Fruit fly (Drosophila melanogaster) whole organism, embryonic: ENCODE results near the gene CG2898.
A peak's percentile ranks its signal among the peaks of the same experiment; 100 is the strongest.

Experiments
- ATbp ChIP-seq: fragments of 200-800 bp; sonication (Bioruptor generic); optimal IDR thresholded peaks from 2 replicates; lab custom pipeline; 2017; ENCODE audit warnings: missing biosample characterization, mild to moderate bottlenecking, missing genetic modification characterization, missing genetic modification reagents
- Bdp1 ChIP-seq: fragments of 200-800 bp; sonication (Bioruptor generic); optimal IDR thresholded peaks from 3 replicates; lab custom pipeline; 2016; ENCODE audit warnings: missing biosample characterization, missing genetic modification characterization
- CG10267 ChIP-seq: fragments of 200-800 bp; sonication (Bioruptor generic); optimal IDR thresholded peaks from 2 replicates; lab custom pipeline; 2018; ENCODE audit warnings: missing biosample characterization, mild to moderate bottlenecking, missing genetic modification characterization, moderate library complexity
- CG10654 ChIP-seq: fragments of 200-800 bp; sonication (Bioruptor generic); optimal IDR thresholded peaks from 2 replicates; lab custom pipeline; 2016; ENCODE audit warnings: missing biosample characterization, missing genetic modification characterization
- CG11398 ChIP-seq: fragments of 200-800 bp; sonication (Bioruptor generic); optimal IDR thresholded peaks from 2 replicates; lab custom pipeline; 2016; ENCODE audit warnings: missing biosample characterization, missing genetic modification characterization
- CG11456 ChIP-seq: fragments of 200-800 bp; sonication (Bioruptor generic); IDR thresholded peaks from 3 replicates; pipeline ENCODE4 v1.3.6; 2022; ENCODE audit warnings: missing biosample characterization, missing genetic modification characterization
- CG12391 ChIP-seq: fragments of 200-800 bp; sonication (Bioruptor generic); optimal IDR thresholded peaks from 3 replicates; lab custom pipeline; 2018; ENCODE audit warnings: missing biosample characterization, mild to moderate bottlenecking, missing genetic modification characterization, moderate library complexity
- CG15269 ChIP-seq: fragments of 200-800 bp; sonication (Bioruptor generic); optimal IDR thresholded peaks from 2 replicates; lab custom pipeline; 2018; ENCODE audit warnings: missing biosample characterization, mild to moderate bottlenecking, missing genetic modification characterization, moderate library complexity
- CG16815 ChIP-seq: fragments of 200-800 bp; sonication (Bioruptor generic); optimal IDR thresholded peaks from 3 replicates; lab custom pipeline; 2017; ENCODE audit warnings: missing biosample characterization, mild to moderate bottlenecking, missing genetic modification characterization
- CG17385 ChIP-seq: fragments of 200-800 bp; sonication (Bioruptor generic); optimal IDR thresholded peaks from 3 replicates; lab custom pipeline; 2018; ENCODE audit warnings: missing biosample characterization, mild to moderate bottlenecking, missing genetic modification characterization
- CG1792 ChIP-seq: fragments of 200-800 bp; sonication (Bioruptor generic); optimal IDR thresholded peaks from 2 replicates; lab custom pipeline; 2016; ENCODE audit warnings: missing biosample characterization, missing genetic modification characterization
- CG2678 ChIP-seq: fragments of 200-800 bp; sonication (Bioruptor generic); optimal IDR thresholded peaks from 3 replicates; lab custom pipeline; 2019; ENCODE audit warnings: missing biosample characterization, mild to moderate bottlenecking, missing genetic modification characterization, moderate library complexity
- CG6689 ChIP-seq: fragments of 200-800 bp; sonication (Bioruptor generic); IDR thresholded peaks from 2 replicates; pipeline ENCODE4 v1.3.6; 2022; ENCODE audit warnings: missing biosample characterization, missing genetic modification characterization
- CG8388 ChIP-seq: fragments of 200-800 bp; sonication (Bioruptor generic); optimal IDR thresholded peaks from 2 replicates; lab custom pipeline; 2019; ENCODE audit warnings: missing biosample characterization, mild to moderate bottlenecking, missing genetic modification characterization, moderate library complexity
- CG9727 ChIP-seq: fragments of 200-800 bp; sonication (Bioruptor generic); optimal IDR thresholded peaks from 3 replicates; lab custom pipeline; 2017; ENCODE audit warnings: missing biosample characterization, mild to moderate bottlenecking, missing genetic modification characterization
- CrebB ChIP-seq: fragments of 200-800 bp; sonication (Bioruptor generic); optimal IDR thresholded peaks from 3 replicates; lab custom pipeline; 2018; ENCODE audit warnings: missing biosample characterization, mild to moderate bottlenecking, missing genetic modification characterization
- D19B ChIP-seq: fragments of 200-800 bp; sonication (Bioruptor generic); optimal IDR thresholded peaks from 2 replicates; lab custom pipeline; 2017; ENCODE audit warnings: missing biosample characterization, mild to moderate bottlenecking, missing genetic modification characterization
- Dfd ChIP-seq, 2 experiments: fragments of >200 bp; optimal IDR thresholded peaks; 2 replicates each; lab custom pipeline; 2017; ENCODE audit warnings: missing biosample characterization in 2 of 2, missing genetic modification characterization in 2 of 2
- Dip2 ChIP-seq: fragments of 200-800 bp; sonication (Bioruptor generic); IDR thresholded peaks from 2 replicates; pipeline ENCODE4 v1.3.6; 2022; ENCODE audit warnings: missing biosample characterization, missing genetic modification characterization
- Doc3 ChIP-seq: fragments of 200-800 bp; sonication (Bioruptor generic); IDR thresholded peaks from 3 replicates; pipeline ENCODE4 v1.3.6; 2022; ENCODE audit warnings: missing biosample characterization, missing genetic modification characterization; ENCODE audit not compliant: partially characterized antibody
- Fer1 ChIP-seq: fragments of 200-800 bp; sonication (Bioruptor generic); optimal IDR thresholded peaks from 2 replicates; lab custom pipeline; 2017; ENCODE audit warnings: missing biosample characterization, mild to moderate bottlenecking, missing genetic modification characterization
- H15 ChIP-seq: fragments of 200-800 bp; sonication (Bioruptor generic); IDR thresholded peaks from 3 replicates; pipeline ENCODE4 v1.3.6; 2022; ENCODE audit warnings: missing biosample characterization, missing genetic modification characterization
- Hmr ChIP-seq: fragments of 200-800 bp; sonication (Bioruptor generic); optimal IDR thresholded peaks from 3 replicates; lab custom pipeline; 2017; ENCODE audit warnings: mild to moderate bottlenecking, missing biosample characterization, missing genetic modification reagents, missing genetic modification characterization
- Hmx ChIP-seq: fragments of 200-800 bp; sonication (Bioruptor generic); optimal IDR thresholded peaks from 2 replicates; lab custom pipeline; 2016; ENCODE audit warnings: missing biosample characterization, missing genetic modification characterization
- Hr51 ChIP-seq, 2 experiments: fragments of 200-800 bp; sonication (Bioruptor generic); optimal IDR thresholded peaks; 2 replicates in 1 of 2; 3 replicates in 1 of 2; lab custom pipeline; 2016 to 2018; ENCODE audit warnings: missing biosample characterization in 2 of 2, missing genetic modification characterization in 2 of 2, mild to moderate bottlenecking in 1 of 2, moderate library complexity in 1 of 2
- Lpt ChIP-seq: fragments of >200 bp; optimal IDR thresholded peaks from 2 replicates; lab custom pipeline; 2018; ENCODE audit warnings: missing biosample characterization, missing genetic modification characterization
- Neu2 ChIP-seq: fragments of 200-800 bp; sonication (Bioruptor generic); optimal IDR thresholded peaks from 3 replicates; lab custom pipeline; 2016; ENCODE audit warnings: missing biosample characterization, missing genetic modification characterization, borderline replicate concordance
- Nf-YC ChIP-seq: fragments of 200-800 bp; optimal IDR thresholded peaks from 3 replicates; lab custom pipeline; 2019; ENCODE audit warnings: missing biosample characterization, mild to moderate bottlenecking, missing genetic modification characterization, moderate library complexity
- Optix ChIP-seq: fragments of 200-800 bp; sonication (Bioruptor generic); IDR thresholded peaks from 3 replicates; pipeline ENCODE4 v1.3.6; 2022; ENCODE audit warnings: missing biosample characterization, missing genetic modification characterization
- Poxn ChIP-seq: fragments of 200-800 bp; sonication (Bioruptor generic); IDR thresholded peaks from 2 replicates; pipeline ENCODE4 v1.3.6; 2022; ENCODE audit warnings: missing biosample characterization, missing genetic modification characterization
- Stat92E ChIP-seq, 3 experiments: fragments of >200 bp in 2 of 3; fragments of 200-800 bp in 1 of 3; sonication (Bioruptor generic) in 1 of 3; optimal IDR thresholded peaks; 2 replicates each; lab custom pipeline; 2017 to 2019; ENCODE audit warnings: missing biosample characterization in 3 of 3, missing genetic modification characterization in 3 of 3, mild to moderate bottlenecking in 1 of 3, moderate library complexity in 1 of 3
- Trl ChIP-seq, 3 experiments: fragments of >200 bp in 2 of 3; fragments of 200-800 bp in 1 of 3; sonication (Bioruptor generic) in 1 of 3; optimal IDR thresholded peaks; 2 replicates in 1 of 3; 3 replicates in 2 of 3; lab custom pipeline; 2016 to 2017; ENCODE audit warnings: missing biosample characterization in 1 of 3, missing genetic modification characterization in 1 of 3
- Xbp1 ChIP-seq: fragments of 200-800 bp; sonication (Bioruptor generic); optimal IDR thresholded peaks from 3 replicates; lab custom pipeline; 2016; ENCODE audit warnings: missing biosample characterization, mild to moderate bottlenecking, missing genetic modification characterization
- bab2 ChIP-seq: fragments of 200-800 bp; sonication (Bioruptor generic); optimal IDR thresholded peaks from 2 replicates; lab custom pipeline; 2016; ENCODE audit warnings: missing biosample characterization, missing genetic modification characterization
- crol ChIP-seq: fragments of 200-800 bp; sonication (Bioruptor generic); IDR thresholded peaks from 2 replicates; pipeline ENCODE4 v1.3.6; 2022; ENCODE audit warnings: missing biosample characterization, missing genetic modification characterization
- dmrt11E ChIP-seq: fragments of 200-800 bp; sonication (Bioruptor generic); optimal IDR thresholded peaks from 3 replicates; lab custom pipeline; 2018; ENCODE audit warnings: missing biosample characterization, mild to moderate bottlenecking, missing genetic modification characterization, moderate library complexity
- gt ChIP-seq: fragments of 200-800 bp; sonication (Bioruptor generic); IDR thresholded peaks from 2 replicates; pipeline ENCODE4 v1.3.6; 2022; ENCODE audit warnings: missing biosample characterization, missing genetic modification characterization
- ham ChIP-seq: fragments of 200-800 bp; sonication (Bioruptor generic); IDR thresholded peaks from 2 replicates; pipeline ENCODE4 v1.3.6; 2022; ENCODE audit warnings: missing biosample characterization, missing genetic modification characterization
- lab ChIP-seq: fragments of 200-800 bp; sonication (Bioruptor generic); optimal IDR thresholded peaks from 3 replicates; lab custom pipeline; 2017; ENCODE audit warnings: missing biosample characterization, missing genetic modification characterization, mild to moderate bottlenecking, moderate library complexity, missing genetic modification reagents
- lbe ChIP-seq: fragments of 200-800 bp; sonication (Bioruptor generic); optimal IDR thresholded peaks from 2 replicates; lab custom pipeline; 2016; ENCODE audit warnings: missing biosample characterization, mild to moderate bottlenecking, missing genetic modification characterization
- lmd ChIP-seq: fragments of 200-800 bp; sonication (Bioruptor generic); IDR thresholded peaks from 2 replicates; pipeline ENCODE4 v1.3.6; 2022; ENCODE audit warnings: missing biosample characterization, missing genetic modification characterization
- p53 ChIP-seq: fragments of 200-800 bp; sonication (Bioruptor generic); optimal IDR thresholded peaks from 2 replicates; lab custom pipeline; 2016; ENCODE audit warnings: missing biosample characterization, missing genetic modification characterization
- pan ChIP-seq, 4 experiments: fragments of >200 bp in 3 of 4; fragments of 200-800 bp in 1 of 4; sonication (Bioruptor generic) in 1 of 4; optimal IDR thresholded peaks in 3 of 4; IDR thresholded peaks in 1 of 4; 2 replicates each; pipeline versions ENCODE4 v1.3.6 to Lab custom; 2017 to 2022; ENCODE audit warnings: missing biosample characterization in 2 of 4, missing genetic modification characterization in 2 of 4, mixed read lengths in 1 of 4
- repo ChIP-seq: fragments of 200-800 bp; sonication (Bioruptor generic); optimal IDR thresholded peaks from 2 replicates; lab custom pipeline; 2016; ENCODE audit warnings: missing biosample characterization, missing genetic modification characterization
- seq ChIP-seq: fragments of 200-800 bp; sonication (Bioruptor generic); IDR thresholded peaks from 2 replicates; pipeline ENCODE4 v1.3.6; 2022; ENCODE audit warnings: missing biosample characterization, missing genetic modification characterization
- tap ChIP-seq: fragments of 200-800 bp; optimal IDR thresholded peaks from 3 replicates; lab custom pipeline; 2019; ENCODE audit warnings: missing biosample characterization, mild to moderate bottlenecking, missing genetic modification characterization, moderate library complexity
- tio ChIP-seq: fragments of 200-800 bp; sonication (Bioruptor generic); optimal IDR thresholded peaks from 2 replicates; lab custom pipeline; 2017; ENCODE audit warnings: missing biosample characterization, missing genetic modification characterization, inconsistent platforms

The CG2898 gene

dm6 chrX:10362557-10363366, 12.4 kb upstream of the CG2898 start (continued):
- peak; percentile 8 for TF ChIP-seq bab2 (GFP tag; lab: Kevin White, UChicago)
- TF ChIP-seq Neu2 (GFP tag; lab: Kevin White, UChicago): no peak
- no peak for TF ChIP-seq Nf-YC (tag; lab: Kevin White, UChicago)
- peak; percentile 60 for TF ChIP-seq CG9727 (GFP tag; lab: Kevin White, UChicago)
- TF ChIP-seq CG12391 (tag; lab: Kevin White, UChicago): peak; percentile 37
- TF ChIP-seq Stat92E (GFP tag; optimal IDR thresholded peaks at IDR 0.05; lab: Kevin White, UChicago): no peak
- no peak for TF ChIP-seq Poxn (GFP tag; lab: Robert Waterston, UW)
- no peak for TF ChIP-seq CG10267
- peak; percentile 4 for TF ChIP-seq Fer1
- TF ChIP-seq Hr51 (GFP tag; optimal IDR thresholded peaks at IDR 0.05; lab: Kevin White, UChicago): peak in 1 of 2 experiments; percentile 27
- TF ChIP-seq Trl (optimal IDR thresholded peaks at IDR 0.05; lab: Kevin White, UChicago): no peak
- peak; percentile 26 for TF ChIP-seq Trl (GFP tag; optimal IDR thresholded peaks at IDR 0.05; lab: Kevin White, UChicago)
- TF ChIP-seq CG1792 (GFP tag; lab: Kevin White, UChicago): no peak
- peak; percentile 20 for TF ChIP-seq CG11398 (GFP tag; lab: Kevin White, UChicago)
- TF ChIP-seq CG2678 (tag; lab: Kevin White, UChicago): peak; percentile 58
- TF ChIP-seq p53 (GFP tag; lab: Kevin White, UChicago): no peak
- no peak for TF ChIP-seq seq (GFP tag; lab: Robert Waterston, UW)
- no peak for TF ChIP-seq Dip2 (GFP tag; lab: Robert Waterston, UW)
- peak; percentile 12 for TF ChIP-seq CG16815 (GFP tag; lab: Kevin White, UChicago)
- no peak for TF ChIP-seq CG11456 (GFP tag; lab: Robert Waterston, UW)
- TF ChIP-seq Lpt (GFP tag; lab: Kevin White, UChicago): no peak
- TF ChIP-seq crol (GFP tag; lab: Robert Waterston, UW): no peak
- 0 out of 2 replicates have a peak, but pooled peaks have one; percentile 16 for TF ChIP-seq CG6689 (GFP tag; lab: Robert Waterston, UW)
- peak; percentile 5 for TF ChIP-seq Hmr (GFP tag; lab: Kevin White, UChicago)
- peak; percentile 31 for TF ChIP-seq tio (GFP tag; lab: Kevin White, UChicago)
- TF ChIP-seq repo (GFP tag; lab: Kevin White, UChicago): no peak
- peak; percentile 6 for TF ChIP-seq CG8388 (GFP tag; lab: Kevin White, UChicago)
- no peak for TF ChIP-seq CrebB (tag; lab: Kevin White, UChicago)
- TF ChIP-seq Optix (GFP tag; lab: Robert Waterston, UW): no peak
- TF ChIP-seq Doc3 (GFP tag; lab: Robert Waterston, UW): no peak
- TF ChIP-seq D19B (GFP tag; lab: Kevin White, UChicago): no peak
- no peak for TF ChIP-seq ham (GFP tag; lab: Robert Waterston, UW)
- TF ChIP-seq Xbp1 (GFP tag; lab: Kevin White, UChicago): peak; percentile 41
- TF ChIP-seq H15 (GFP tag; lab: Robert Waterston, UW): 0 out of 3 replicates have a peak, but pooled peaks have one; percentile 32
- 0 out of 2 replicates have a peak, but pooled peaks have one; percentile 27 for TF ChIP-seq lmd (GFP tag; lab: Robert Waterston, UW)
- peak; percentile 11 for TF ChIP-seq CG17385 (GFP tag; lab: Kevin White, UChicago)
- TF ChIP-seq Hmx (GFP tag; lab: Kevin White, UChicago): peak; percentile 13
- no peak for TF ChIP-seq Dfd (GFP tag; optimal IDR thresholded peaks at IDR 0.05; lab: Kevin White, UChicago)
- TF ChIP-seq CG10654 (GFP tag; lab: Kevin White, UChicago): no peak
- TF ChIP-seq CG15269: peak; percentile 11
- TF ChIP-seq lab (GFP tag; lab: Kevin White, UChicago): no peak
- TF ChIP-seq pan (optimal IDR thresholded peaks at IDR 0.05; lab: Kevin White, UChicago): no peak
- peak in 1 of 2 experiments; percentile 40 for TF ChIP-seq pan (GFP tag; optimal IDR thresholded peaks at IDR 0.05 in 1 of 2, IDR thresholded peaks at IDR 0.05 in 1 of 2)
- no peak for TF ChIP-seq lbe
- TF ChIP-seq gt (GFP tag; lab: Robert Waterston, UW): no peak
- peak; percentile 6 for TF ChIP-seq ATbp (GFP tag; lab: Kevin White, UChicago)
- no peak for TF ChIP-seq Bdp1 (GFP tag; lab: Kevin White, UChicago)
- TF ChIP-seq tap (tag; lab: Kevin White, UChicago): no peak
- no peak for TF ChIP-seq dmrt11E
